Worm (Caenorhabditis elegans) whole organism, mixed stage, embryonic: ENCODE results near the gene fig-1.
A peak's percentile ranks its signal among the peaks of the same experiment; 100 is the strongest.

Source experiments
- M03D4.4 ChIP-seq: sonication (generic microtip); optimal IDR thresholded peaks from 2 replicates; lab custom pipeline; 2017; ENCODE audit warnings: mild to moderate bottlenecking, missing genetic modification characterization, missing compliant biosample characterization
- blmp-1 ChIP-seq: fragments of 150-350 bp; optimal IDR thresholded peaks from 2 replicates; lab custom pipeline; 2014; ENCODE audit warnings: missing biosample characterization, missing genetic modification characterization
- ceh-39 ChIP-seq: fragments of 150-350 bp; optimal IDR thresholded peaks from 2 replicates; lab custom pipeline; 2014; ENCODE audit warnings: missing biosample characterization, missing genetic modification characterization
- ceh-43 ChIP-seq: fragments of 200-800 bp; sonication (Bioruptor generic); optimal IDR thresholded peaks from 2 replicates; lab custom pipeline; 2018; ENCODE audit warnings: mild to moderate bottlenecking, missing genetic modification characterization, moderate library complexity, missing compliant biosample characterization
- ceh-83 ChIP-seq: fragments of 200-800 bp; sonication (Bioruptor generic); optimal IDR thresholded peaks from 2 replicates; lab custom pipeline; 2018; ENCODE audit warnings: mild to moderate bottlenecking, missing genetic modification characterization, missing compliant biosample characterization
- ces-1 ChIP-seq: fragments of 150-350 bp; optimal IDR thresholded peaks from 2 replicates; lab custom pipeline; 2014; ENCODE audit warnings: missing biosample characterization, missing genetic modification reagents, missing genetic modification characterization
- drap-1 ChIP-seq: fragments of 200-800 bp; sonication (Bioruptor generic); optimal IDR thresholded peaks from 3 replicates; lab custom pipeline; 2018; ENCODE audit warnings: mild to moderate bottlenecking, missing genetic modification characterization, missing compliant biosample characterization
- elt-1 ChIP-seq: sonication (generic microtip); optimal IDR thresholded peaks from 2 replicates; lab custom pipeline; 2017; ENCODE audit warnings: missing genetic modification characterization, mild to moderate bottlenecking, missing compliant biosample characterization, antibody characterized with exemption, moderate library complexity, borderline replicate concordance; ENCODE audit not compliant: insufficient read depth
- elt-3 ChIP-seq: fragments of 150-350 bp; optimal IDR thresholded peaks from 2 replicates; lab custom pipeline; 2014; ENCODE audit warnings: missing biosample characterization, missing genetic modification characterization
- flh-1 ChIP-seq: fragments of 200-800 bp; sonication (Bioruptor generic); optimal IDR thresholded peaks from 2 replicates; lab custom pipeline; 2018; ENCODE audit warnings: mild to moderate bottlenecking, missing genetic modification characterization, moderate library complexity, missing compliant biosample characterization
- ham-2 ChIP-seq: fragments of 200-800 bp; sonication (Bioruptor generic); optimal IDR thresholded peaks from 2 replicates; lab custom pipeline; 2018; ENCODE audit warnings: mild to moderate bottlenecking, missing genetic modification characterization, missing compliant biosample characterization
- hlh-1 ChIP-seq: fragments of 150-350 bp; optimal IDR thresholded peaks from 2 replicates; lab custom pipeline; 2014; ENCODE audit warnings: missing biosample characterization, missing genetic modification reagents, missing genetic modification characterization
- lin-13 ChIP-seq: fragments of 150-350 bp; optimal IDR thresholded peaks from 2 replicates; lab custom pipeline; 2014; ENCODE audit warnings: missing biosample characterization, missing genetic modification characterization
- lin-32 ChIP-seq: fragments of 200-800 bp; sonication (Bioruptor generic); optimal IDR thresholded peaks from 2 replicates; lab custom pipeline; 2018; ENCODE audit warnings: mild to moderate bottlenecking, missing genetic modification characterization, missing compliant biosample characterization
- lsy-2 ChIP-seq: fragments of 150-350 bp; optimal IDR thresholded peaks from 2 replicates; lab custom pipeline; 2014; ENCODE audit warnings: missing biosample characterization, missing genetic modification characterization
- mab-5 ChIP-seq: fragments of 150-350 bp; optimal IDR thresholded peaks from 2 replicates; lab custom pipeline; 2014; ENCODE audit warnings: missing biosample characterization, missing genetic modification characterization
- mep-1 ChIP-seq: fragments of 150-350 bp; optimal IDR thresholded peaks from 2 replicates; lab custom pipeline; 2017; ENCODE audit warnings: missing biosample characterization, missing genetic modification reagents, missing genetic modification characterization, inconsistent platforms
- nhr-12 ChIP-seq: fragments of 150-350 bp; optimal IDR thresholded peaks from 2 replicates; lab custom pipeline; 2014; ENCODE audit warnings: missing biosample characterization, missing genetic modification characterization
- nhr-2 ChIP-seq: fragments of 150-350 bp; optimal IDR thresholded peaks from 2 replicates; lab custom pipeline; 2014; ENCODE audit warnings: missing biosample characterization, missing genetic modification characterization
- nhr-237 ChIP-seq: fragments of 150-350 bp; optimal IDR thresholded peaks from 2 replicates; lab custom pipeline; 2014; ENCODE audit warnings: missing biosample characterization, missing genetic modification characterization
- nhr-28 ChIP-seq: fragments of 150-350 bp; optimal IDR thresholded peaks from 2 replicates; lab custom pipeline; 2014; ENCODE audit warnings: missing biosample characterization, missing genetic modification characterization
- nhr-76 ChIP-seq: sonication (generic microtip); optimal IDR thresholded peaks from 2 replicates; lab custom pipeline; 2017; ENCODE audit warnings: missing biosample characterization, missing genetic modification characterization
- pha-4 ChIP-seq: fragments of 150-350 bp; optimal IDR thresholded peaks from 2 replicates; lab custom pipeline; 2018; ENCODE audit warnings: missing biosample characterization, missing genetic modification reagents, missing genetic modification characterization
- sem-2 ChIP-seq: fragments of 200-800 bp; sonication (Bioruptor generic); optimal IDR thresholded peaks from 2 replicates; lab custom pipeline; 2018; ENCODE audit warnings: mild to moderate bottlenecking, missing genetic modification characterization, missing compliant biosample characterization
- sptf-1 ChIP-seq: sonication (generic microtip); optimal IDR thresholded peaks from 2 replicates; lab custom pipeline; 2017; ENCODE audit warnings: mild to moderate bottlenecking, missing genetic modification characterization, moderate library complexity, missing compliant biosample characterization
- tbx-8 ChIP-seq: fragments of 200-800 bp; sonication (Bioruptor generic); optimal IDR thresholded peaks from 2 replicates; lab custom pipeline; 2018; ENCODE audit warnings: mild to moderate bottlenecking, missing genetic modification characterization, moderate library complexity, missing compliant biosample characterization
- unc-120 ChIP-seq: sonication (generic microtip); optimal IDR thresholded peaks from 2 replicates; lab custom pipeline; 2017; ENCODE audit warnings: missing genetic modification characterization, missing compliant biosample characterization; ENCODE audit not compliant: poor library complexity, severe bottlenecking
- unc-39 ChIP-seq: fragments of 150-350 bp; optimal IDR thresholded peaks from 2 replicates; lab custom pipeline; 2014; ENCODE audit warnings: missing biosample characterization, missing genetic modification characterization
- unc-62 ChIP-seq: fragments of 150-350 bp; optimal IDR thresholded peaks from 2 replicates; lab custom pipeline; 2014; ENCODE audit warnings: missing biosample characterization, missing genetic modification reagents, missing genetic modification characterization
- zip-8 ChIP-seq: fragments of 150-350 bp; optimal IDR thresholded peaks from 2 replicates; lab custom pipeline; 2014; ENCODE audit warnings: missing biosample characterization, missing genetic modification characterization

fig-1 gene

DNA sequence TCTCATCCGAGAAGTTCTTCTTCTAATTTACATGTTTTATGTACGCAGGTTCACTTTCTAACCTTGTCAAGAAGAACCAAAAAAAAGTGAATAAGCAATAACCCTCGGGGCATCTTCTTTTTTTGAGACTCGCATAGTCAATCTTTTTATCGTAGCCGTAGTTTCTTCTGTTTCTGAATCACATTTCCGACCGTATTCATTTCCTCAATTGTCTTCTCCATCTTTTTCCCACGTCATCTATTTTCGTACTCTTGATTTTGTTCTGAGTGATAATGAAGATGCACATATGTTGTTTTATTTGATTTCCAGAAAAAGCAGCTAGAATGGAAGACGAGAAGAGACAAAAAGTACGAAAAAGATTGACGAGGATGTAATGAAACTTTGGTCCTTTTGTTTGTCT, 36.1 kb downstream of the fig-1 start:
- TF ChIP-seq blmp-1 (tag; lab: Kevin White, UChicago), result no peak
- TF ChIP-seq mep-1 (tag; lab: Kevin White, UChicago), result no peak
- TF ChIP-seq flh-1, result no peak
- TF ChIP-seq ces-1 (GFP tag; lab: Kevin White, UChicago), result peak; percentile 28
- no peak for TF ChIP-seq unc-62 (GFP tag; lab: Kevin White, UChicago)

DNA sequence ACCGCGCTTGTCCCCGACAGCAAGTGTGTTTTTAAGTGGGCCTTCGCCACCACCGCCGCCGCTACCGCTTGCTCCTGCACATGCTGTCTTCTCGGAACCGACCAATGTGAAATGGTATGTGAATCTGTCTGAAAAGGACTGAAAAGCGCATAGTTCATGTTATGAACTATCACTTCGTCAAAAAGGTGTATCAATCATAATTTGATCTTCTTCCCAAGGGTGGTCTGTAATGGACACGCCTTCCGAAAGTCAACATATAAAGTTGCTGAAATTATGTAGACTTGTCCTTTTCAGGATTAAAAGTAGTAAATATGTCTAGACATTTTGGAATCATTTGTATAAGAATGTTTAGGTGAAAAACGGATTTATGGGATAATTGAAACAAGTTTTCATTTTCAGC, 38.9 kb downstream of the fig-1 start, which contains the start of gene zip-9:
zip-9 (plus strand) TSS at position 301 of the 400 bp plus-strand sequence.
- TF ChIP-seq zip-8, result no peak

DNA sequence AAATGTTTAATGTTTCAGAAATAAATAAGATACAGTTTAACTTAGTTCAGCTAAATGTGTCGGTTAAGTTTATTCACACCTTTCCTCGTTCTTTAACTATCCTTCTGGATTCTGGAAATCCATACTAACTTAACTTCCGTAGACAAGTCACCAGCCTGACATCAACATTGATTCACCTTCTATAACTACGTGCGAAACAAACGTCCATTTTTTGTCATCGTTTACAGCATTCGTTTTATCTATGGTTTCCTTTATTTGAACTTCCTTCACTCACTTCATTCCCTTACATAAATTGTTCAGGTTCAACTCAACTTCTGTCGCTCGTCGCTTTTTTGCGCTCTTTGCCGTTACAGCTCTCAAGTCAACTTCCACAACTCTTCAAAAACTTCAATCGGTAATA, 39.9 kb downstream of the fig-1 start, which contains the start of gene F17C11.26:
F17C11.26 (plus strand) TSS at position 301 of the 400 bp plus-strand sequence.
- TF ChIP-seq ceh-39 (tag; lab: Kevin White, UChicago) (no peak), flh-1 (no peak), nhr-2 (no peak), ham-2 (GFP tag; lab: Kevin White, UChicago) (no peak)

DNA sequence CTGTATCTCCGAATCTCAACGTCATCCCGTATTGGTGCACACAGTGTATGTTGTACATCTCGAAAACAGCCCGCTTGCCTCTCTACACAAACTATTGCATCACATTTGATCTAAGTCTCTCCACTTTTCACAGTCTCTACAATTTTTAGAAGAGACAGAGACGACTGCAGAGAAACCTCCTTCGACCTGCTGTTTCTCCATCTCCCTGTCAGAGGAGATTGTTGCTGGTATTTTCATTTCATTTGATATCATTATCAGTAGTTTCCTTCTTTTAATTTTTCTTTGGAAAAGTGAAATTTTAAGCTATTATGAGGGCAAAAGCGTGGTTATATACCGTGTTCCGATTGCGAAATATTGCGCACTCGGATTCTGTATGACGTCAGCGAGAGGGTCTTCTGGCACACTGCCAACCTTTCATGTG, 40.4 kb downstream of the fig-1 start:
- TF ChIP-seq hlh-1 (tag; lab: Kevin White, UChicago) (peak; percentile 9), blmp-1 (tag; lab: Kevin White, UChicago) (peak; percentile 14), nhr-237 (no peak), mep-1 (tag; lab: Kevin White, UChicago) (peak; percentile 50), nhr-2 (peak; percentile 68), unc-62 (GFP tag; lab: Kevin White, UChicago) (peak; percentile 75), M03D4.4 (no peak), drap-1 (GFP tag; lab: Kevin White, UChicago) (peak; percentile 20), sptf-1 (tag; lab: Kevin White, UChicago) (no peak), lsy-2 (peak; percentile 22), unc-120 (peak; percentile 34), zip-8 (peak; percentile 66), ham-2 (GFP tag; lab: Kevin White, UChicago) (peak; percentile 39), unc-39 (tag; lab: Kevin White, UChicago) (no peak), ces-1 (GFP tag; lab: Kevin White, UChicago) (peak; percentile 58), pha-4 (tag; lab: Kevin White, UChicago) (peak; percentile 4), ceh-39 (tag; lab: Kevin White, UChicago) (peak; percentile 43)

DNA sequence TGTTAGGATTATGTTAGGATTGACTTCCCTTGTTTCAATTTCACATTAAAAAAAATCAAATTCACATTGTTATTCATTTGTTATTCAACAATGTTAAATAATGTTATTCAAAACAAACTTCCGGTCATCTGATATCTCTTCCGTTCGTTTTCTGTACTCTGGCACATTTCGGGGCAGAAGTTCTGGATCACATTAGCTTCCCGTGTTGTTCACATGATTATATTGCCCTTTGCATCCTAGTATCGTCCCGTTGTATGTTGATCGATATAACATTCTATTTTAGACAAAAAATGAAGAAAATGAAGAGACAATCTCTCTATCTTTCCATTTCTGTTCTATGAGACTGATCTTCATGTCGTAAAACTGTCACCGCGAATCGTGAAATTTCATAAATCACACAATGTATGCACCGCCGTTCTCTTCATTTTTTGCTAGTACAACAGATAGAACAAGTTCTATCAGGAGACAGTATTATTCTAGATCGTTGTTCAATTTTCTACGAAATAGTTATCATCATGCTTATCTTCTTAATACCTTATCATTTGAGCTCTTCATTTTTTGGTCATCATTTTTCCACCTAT, 40.9 kb downstream of the fig-1 start:
- TF ChIP-seq flh-1, result no peak
- TF ChIP-seq elt-3 (tag; lab: Kevin White, UChicago), result no peak
- TF ChIP-seq elt-1 (tag; lab: Kevin White, UChicago), result peak; percentile 6

DNA sequence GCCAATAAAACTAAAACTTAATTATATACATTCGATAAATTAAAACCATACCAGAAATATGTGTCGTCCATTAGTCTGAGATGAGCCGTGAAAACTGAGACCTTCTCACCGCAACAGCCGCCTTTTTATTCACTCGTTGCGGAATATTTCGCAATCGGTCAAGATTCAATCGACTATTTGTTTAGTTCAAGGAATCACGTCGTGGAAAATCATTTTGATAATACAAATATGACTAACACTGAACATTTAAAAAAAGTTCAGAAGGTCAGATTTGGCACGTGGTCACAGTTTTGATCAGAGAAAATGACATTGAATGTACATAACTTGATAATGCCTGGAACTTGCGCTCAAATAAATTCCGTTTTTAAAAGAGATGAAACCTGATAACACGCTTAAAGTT, 42.3 kb downstream of the fig-1 start, which contains the start of gene F17C11.11:
F17C11.11 (minus strand) TSS at position 79 of the 400 bp plus-strand sequence.
- no peak for TF ChIP-seq lsy-2
- TF ChIP-seq hlh-1 (tag; lab: Kevin White, UChicago), result peak; percentile 5

DNA sequence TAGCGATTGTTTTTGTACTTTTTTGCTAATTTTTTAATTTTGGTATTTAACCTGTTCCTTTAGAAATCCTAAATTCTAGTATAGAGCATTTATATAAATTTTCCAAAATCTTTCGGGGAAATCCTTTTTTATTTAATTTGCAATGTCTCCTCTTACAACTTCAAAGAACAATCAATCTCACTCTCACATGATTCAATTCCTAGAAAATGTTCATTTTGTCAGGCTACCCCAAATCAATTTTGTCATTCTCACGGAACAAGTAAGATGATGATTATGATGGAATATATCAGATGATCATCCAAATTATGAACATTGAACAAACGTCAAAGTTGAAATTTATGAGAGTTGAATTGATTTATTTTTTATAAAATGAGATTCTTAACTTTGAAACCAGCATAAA, 43.7 kb downstream of the fig-1 start:
- TF ChIP-seq flh-1 (no peak), mep-1 (tag; lab: Kevin White, UChicago) (no peak), ceh-39 (tag; lab: Kevin White, UChicago) (no peak), pha-4 (tag; lab: Kevin White, UChicago) (no peak), unc-62 (GFP tag; lab: Kevin White, UChicago) (no peak), ces-1 (GFP tag; lab: Kevin White, UChicago) (no peak), nhr-2 (no peak), lin-32 (no peak)

DNA sequence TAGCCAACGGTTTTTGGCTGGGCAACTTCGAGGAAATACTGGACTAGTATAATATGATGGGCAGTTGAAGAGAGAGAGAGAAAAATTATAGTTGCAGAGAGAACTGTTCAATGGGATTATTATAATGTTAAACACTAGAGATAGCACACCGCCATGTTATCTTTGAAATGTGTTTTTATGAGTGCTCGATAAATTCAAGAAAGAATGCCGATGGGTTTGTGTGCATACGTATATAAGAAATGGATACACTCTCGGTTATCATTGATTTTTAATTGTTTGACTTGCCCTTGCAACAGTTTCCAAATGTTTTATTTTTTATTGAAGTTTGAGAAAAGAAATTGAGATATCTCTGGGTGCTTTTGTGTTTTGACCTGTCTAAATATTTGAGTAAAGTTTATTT, 44.3 kb downstream of the fig-1 start, which contains the start of gene F17C11.12:
F17C11.12 (minus strand) TSS at position 240 of the 400 bp plus-strand sequence.
- TF ChIP-seq hlh-1 (tag; lab: Kevin White, UChicago) (no peak), unc-120 (no peak), nhr-76 (tag; lab: Kevin White, UChicago) (no peak), nhr-12 (tag; lab: Kevin White, UChicago) (no peak), ceh-43 (GFP tag; lab: Kevin White, UChicago) (no peak), mab-5 (tag; lab: Kevin White, UChicago) (no peak), nhr-28 (no peak), nhr-237 (no peak), elt-1 (tag; lab: Kevin White, UChicago) (no peak), ceh-83 (GFP tag; lab: Kevin White, UChicago) (no peak), nhr-2 (no peak), sem-2 (GFP tag; lab: Kevin White, UChicago) (no peak), M03D4.4 (no peak), tbx-8 (GFP tag; lab: Kevin White, UChicago) (no peak), lin-13 (tag; lab: Kevin White, UChicago) (no peak)
- TF ChIP-seq, all 35 proteins: peak for 0
